Fruit fly (Drosophila melanogaster) whole organism: ENCODE results near the gene term.

Experiments
- CG8478 ChIP-seq: fragments of >200 bp; optimal IDR thresholded peaks from 2 replicates; lab custom pipeline; 2018; ENCODE audit warnings: inconsistent platforms
- Dll ChIP-seq: fragments of >200 bp; optimal IDR thresholded peaks from 2 replicates; lab custom pipeline; 2017
- EcR ChIP-seq, 2 experiments: fragments of >200 bp; optimal IDR thresholded peaks; 2 replicates each; lab custom pipeline; 2017; ENCODE audit warnings: missing biosample characterization in 2 of 2, missing genetic modification characterization in 2 of 2, missing genetic modification reagents in 2 of 2

DNA sequence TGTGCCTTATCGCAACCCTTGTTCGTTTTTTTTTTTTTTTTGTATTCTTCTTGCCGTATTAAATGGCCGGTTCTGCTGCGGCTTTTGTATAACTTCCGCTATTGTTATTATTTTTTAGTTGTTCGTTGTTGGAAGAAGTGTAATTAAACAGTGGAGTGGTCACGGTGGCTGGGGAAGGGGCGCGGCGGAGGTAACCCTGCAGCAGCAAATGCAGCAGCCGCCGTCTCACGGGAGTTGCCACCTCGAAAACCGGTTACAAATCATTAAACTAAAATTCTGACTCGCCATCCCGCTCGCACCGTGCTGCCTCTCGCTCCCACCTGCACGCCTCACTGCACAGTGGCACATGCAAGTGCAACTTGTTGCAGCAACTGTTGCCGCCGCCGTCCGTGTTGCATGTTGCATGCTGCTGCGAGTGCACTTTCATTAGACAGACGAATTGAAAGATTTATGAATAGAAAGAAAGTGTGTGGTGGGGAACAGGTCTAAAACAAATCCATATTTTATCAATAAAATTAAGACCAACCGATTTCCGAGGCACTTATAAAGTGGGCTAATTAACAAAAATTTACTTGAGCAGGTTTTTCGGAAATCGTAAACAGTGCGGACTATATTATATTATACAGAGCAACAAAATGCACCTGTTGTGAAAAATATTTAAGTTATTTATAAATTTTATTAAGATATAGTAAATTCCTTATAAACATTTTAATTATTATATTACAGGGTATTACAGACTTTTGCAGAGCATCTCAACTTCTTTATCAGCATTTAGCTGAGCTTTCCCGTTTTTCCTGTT is 34.3 kb upstream of the term start:
- no peak for TF ChIP-seq EcR (GFP tag; optimal IDR thresholded peaks at IDR 0.05; lab: Kevin White, UChicago)
- TF ChIP-seq CG8478 (lab: Kevin White, UChicago), result no peak
- TF ChIP-seq Dll, result no peak
